Worm (Caenorhabditis elegans) whole organism, mixed stage, embryonic: ENCODE results near the gene srd-8.

Source experiments
- M03D4.4 ChIP-seq: sonication (generic microtip); optimal IDR thresholded peaks from 2 replicates; lab custom pipeline; 2017; ENCODE audit warnings: mild to moderate bottlenecking, missing genetic modification characterization, missing compliant biosample characterization
- bed-3 ChIP-seq: fragments of 200-800 bp; sonication (Bioruptor generic); optimal IDR thresholded peaks from 3 replicates; lab custom pipeline; 2018; ENCODE audit warnings: mild to moderate bottlenecking, missing genetic modification characterization, moderate library complexity, missing compliant biosample characterization
- blmp-1 ChIP-seq: fragments of 150-350 bp; optimal IDR thresholded peaks from 2 replicates; lab custom pipeline; 2014; ENCODE audit warnings: missing biosample characterization, missing genetic modification characterization
- ceh-39 ChIP-seq: fragments of 150-350 bp; optimal IDR thresholded peaks from 2 replicates; lab custom pipeline; 2014; ENCODE audit warnings: missing biosample characterization, missing genetic modification characterization
- ceh-43 ChIP-seq: fragments of 200-800 bp; sonication (Bioruptor generic); optimal IDR thresholded peaks from 2 replicates; lab custom pipeline; 2018; ENCODE audit warnings: mild to moderate bottlenecking, missing genetic modification characterization, moderate library complexity, missing compliant biosample characterization
- ceh-83 ChIP-seq: fragments of 200-800 bp; sonication (Bioruptor generic); optimal IDR thresholded peaks from 2 replicates; lab custom pipeline; 2018; ENCODE audit warnings: mild to moderate bottlenecking, missing genetic modification characterization, missing compliant biosample characterization
- ces-1 ChIP-seq: fragments of 150-350 bp; optimal IDR thresholded peaks from 2 replicates; lab custom pipeline; 2014; ENCODE audit warnings: missing biosample characterization, missing genetic modification reagents, missing genetic modification characterization
- cnd-1 ChIP-seq: fragments of 200-800 bp; sonication (Bioruptor generic); optimal IDR thresholded peaks from 2 replicates; lab custom pipeline; 2018; ENCODE audit warnings: mild to moderate bottlenecking, missing genetic modification characterization, missing compliant biosample characterization
- drap-1 ChIP-seq: fragments of 200-800 bp; sonication (Bioruptor generic); optimal IDR thresholded peaks from 3 replicates; lab custom pipeline; 2018; ENCODE audit warnings: mild to moderate bottlenecking, missing genetic modification characterization, missing compliant biosample characterization
- elt-1 ChIP-seq: sonication (generic microtip); optimal IDR thresholded peaks from 2 replicates; lab custom pipeline; 2017; ENCODE audit warnings: missing genetic modification characterization, mild to moderate bottlenecking, missing compliant biosample characterization, antibody characterized with exemption, moderate library complexity, borderline replicate concordance; ENCODE audit not compliant: insufficient read depth
- elt-3 ChIP-seq: fragments of 150-350 bp; optimal IDR thresholded peaks from 2 replicates; lab custom pipeline; 2014; ENCODE audit warnings: missing biosample characterization, missing genetic modification characterization
- flh-1 ChIP-seq: fragments of 200-800 bp; sonication (Bioruptor generic); optimal IDR thresholded peaks from 2 replicates; lab custom pipeline; 2018; ENCODE audit warnings: mild to moderate bottlenecking, missing genetic modification characterization, moderate library complexity, missing compliant biosample characterization
- ham-2 ChIP-seq: fragments of 200-800 bp; sonication (Bioruptor generic); optimal IDR thresholded peaks from 2 replicates; lab custom pipeline; 2018; ENCODE audit warnings: mild to moderate bottlenecking, missing genetic modification characterization, missing compliant biosample characterization
- hlh-1 ChIP-seq: fragments of 150-350 bp; optimal IDR thresholded peaks from 2 replicates; lab custom pipeline; 2014; ENCODE audit warnings: missing biosample characterization, missing genetic modification reagents, missing genetic modification characterization
- lin-13 ChIP-seq: fragments of 150-350 bp; optimal IDR thresholded peaks from 2 replicates; lab custom pipeline; 2014; ENCODE audit warnings: missing biosample characterization, missing genetic modification characterization
- lin-32 ChIP-seq: fragments of 200-800 bp; sonication (Bioruptor generic); optimal IDR thresholded peaks from 2 replicates; lab custom pipeline; 2018; ENCODE audit warnings: mild to moderate bottlenecking, missing genetic modification characterization, missing compliant biosample characterization
- lsy-2 ChIP-seq: fragments of 150-350 bp; optimal IDR thresholded peaks from 2 replicates; lab custom pipeline; 2014; ENCODE audit warnings: missing biosample characterization, missing genetic modification characterization
- mab-5 ChIP-seq: fragments of 150-350 bp; optimal IDR thresholded peaks from 2 replicates; lab custom pipeline; 2014; ENCODE audit warnings: missing biosample characterization, missing genetic modification characterization
- mep-1 ChIP-seq: fragments of 150-350 bp; optimal IDR thresholded peaks from 2 replicates; lab custom pipeline; 2017; ENCODE audit warnings: missing biosample characterization, missing genetic modification reagents, missing genetic modification characterization, inconsistent platforms
- nhr-12 ChIP-seq: fragments of 150-350 bp; optimal IDR thresholded peaks from 2 replicates; lab custom pipeline; 2014; ENCODE audit warnings: missing biosample characterization, missing genetic modification characterization
- nhr-2 ChIP-seq: fragments of 150-350 bp; optimal IDR thresholded peaks from 2 replicates; lab custom pipeline; 2014; ENCODE audit warnings: missing biosample characterization, missing genetic modification characterization
- nhr-237 ChIP-seq: fragments of 150-350 bp; optimal IDR thresholded peaks from 2 replicates; lab custom pipeline; 2014; ENCODE audit warnings: missing biosample characterization, missing genetic modification characterization
- nhr-28 ChIP-seq: fragments of 150-350 bp; optimal IDR thresholded peaks from 2 replicates; lab custom pipeline; 2014; ENCODE audit warnings: missing biosample characterization, missing genetic modification characterization
- nhr-76 ChIP-seq: sonication (generic microtip); optimal IDR thresholded peaks from 2 replicates; lab custom pipeline; 2017; ENCODE audit warnings: missing biosample characterization, missing genetic modification characterization
- pha-4 ChIP-seq: fragments of 150-350 bp; optimal IDR thresholded peaks from 2 replicates; lab custom pipeline; 2018; ENCODE audit warnings: missing biosample characterization, missing genetic modification reagents, missing genetic modification characterization
- sem-2 ChIP-seq: fragments of 200-800 bp; sonication (Bioruptor generic); optimal IDR thresholded peaks from 2 replicates; lab custom pipeline; 2018; ENCODE audit warnings: mild to moderate bottlenecking, missing genetic modification characterization, missing compliant biosample characterization
- snpc-4 ChIP-seq: fragments of 150-350 bp; optimal IDR thresholded peaks from 2 replicates; lab custom pipeline; 2014; ENCODE audit warnings: missing biosample characterization, missing genetic modification characterization
- sptf-1 ChIP-seq: sonication (generic microtip); optimal IDR thresholded peaks from 2 replicates; lab custom pipeline; 2017; ENCODE audit warnings: mild to moderate bottlenecking, missing genetic modification characterization, moderate library complexity, missing compliant biosample characterization
- tbx-8 ChIP-seq: fragments of 200-800 bp; sonication (Bioruptor generic); optimal IDR thresholded peaks from 2 replicates; lab custom pipeline; 2018; ENCODE audit warnings: mild to moderate bottlenecking, missing genetic modification characterization, moderate library complexity, missing compliant biosample characterization
- unc-120 ChIP-seq: sonication (generic microtip); optimal IDR thresholded peaks from 2 replicates; lab custom pipeline; 2017; ENCODE audit warnings: missing genetic modification characterization, missing compliant biosample characterization; ENCODE audit not compliant: poor library complexity, severe bottlenecking
- unc-39 ChIP-seq: fragments of 150-350 bp; optimal IDR thresholded peaks from 2 replicates; lab custom pipeline; 2014; ENCODE audit warnings: missing biosample characterization, missing genetic modification characterization
- unc-62 ChIP-seq: fragments of 150-350 bp; optimal IDR thresholded peaks from 2 replicates; lab custom pipeline; 2014; ENCODE audit warnings: missing biosample characterization, missing genetic modification reagents, missing genetic modification characterization

Gene srd-8

DNA sequence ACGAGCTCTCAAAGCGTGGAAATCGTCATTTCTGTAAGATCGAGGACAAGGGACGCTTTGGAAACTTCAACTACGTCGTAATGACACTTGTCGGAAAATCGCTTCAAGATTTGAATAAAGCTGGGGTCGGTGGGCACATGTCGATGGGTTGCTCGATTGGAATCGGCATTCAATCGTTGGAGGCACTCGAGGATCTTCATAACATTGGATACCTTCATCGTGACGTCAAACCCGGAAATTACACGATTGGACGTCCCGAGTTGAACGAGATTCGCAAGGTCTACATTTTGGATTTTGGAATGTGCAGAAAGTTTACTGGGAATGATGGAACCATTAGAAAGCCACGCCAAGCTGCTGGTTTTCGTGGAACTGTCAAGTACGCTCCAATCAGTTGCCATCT is 12.9 kb downstream of the srd-8 start:
- no peak for TF ChIP-seq ces-1
- TF ChIP-seq ceh-83 (GFP tag; lab: Kevin White, UChicago): no peak
- TF ChIP-seq cnd-1: no peak
- TF ChIP-seq bed-3 (GFP tag; lab: Kevin White, UChicago): no peak
- TF ChIP-seq pha-4 (tag; lab: Kevin White, UChicago): no peak
- no peak for TF ChIP-seq unc-39 (tag; lab: Kevin White, UChicago)

DNA sequence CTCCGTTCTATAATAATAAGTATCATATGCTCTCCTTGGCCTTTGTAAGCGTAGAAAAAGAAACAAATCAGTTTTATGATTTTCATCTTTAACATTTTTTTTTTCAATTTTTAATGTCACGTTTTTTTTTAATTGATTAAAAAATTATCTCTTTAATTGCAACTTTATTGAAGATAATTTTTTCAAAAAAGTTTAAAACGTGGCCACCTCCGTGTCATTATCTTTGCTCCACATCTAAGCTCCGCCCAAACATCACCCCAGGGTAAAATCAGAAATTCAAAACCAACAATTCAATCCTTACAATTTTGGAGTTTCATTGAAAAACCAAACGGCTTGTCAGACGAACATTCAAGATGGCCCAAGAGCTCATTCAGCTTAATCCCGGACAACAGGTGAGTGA is 13.8 kb downstream of the srd-8 start, which contains the start of gene ttbk-8.2:
TSS of gene ttbk-8.2 (plus strand) at position 301 of the 400 bp plus-strand sequence.
- TF ChIP-seq nhr-2 (tag; lab: Kevin White, UChicago) (no peak), hlh-1 (no peak), lsy-2 (tag; lab: Kevin White, UChicago) (no peak), elt-1 (no peak), bed-3 (GFP tag; lab: Kevin White, UChicago) (no peak), lin-32 (GFP tag; lab: Kevin White, UChicago) (no peak), tbx-8 (GFP tag; lab: Kevin White, UChicago) (no peak), sem-2 (no peak), flh-1 (GFP tag; lab: Kevin White, UChicago) (no peak), ceh-39 (no peak), unc-120 (tag; lab: Kevin White, UChicago) (no peak), blmp-1 (no peak), lin-13 (tag; lab: Kevin White, UChicago) (no peak), nhr-12 (tag; lab: Kevin White, UChicago) (no peak), ces-1 (no peak), ceh-43 (GFP tag; lab: Kevin White, UChicago) (no peak), elt-3 (tag; lab: Kevin White, UChicago) (no peak), pha-4 (tag; lab: Kevin White, UChicago) (no peak)

DNA sequence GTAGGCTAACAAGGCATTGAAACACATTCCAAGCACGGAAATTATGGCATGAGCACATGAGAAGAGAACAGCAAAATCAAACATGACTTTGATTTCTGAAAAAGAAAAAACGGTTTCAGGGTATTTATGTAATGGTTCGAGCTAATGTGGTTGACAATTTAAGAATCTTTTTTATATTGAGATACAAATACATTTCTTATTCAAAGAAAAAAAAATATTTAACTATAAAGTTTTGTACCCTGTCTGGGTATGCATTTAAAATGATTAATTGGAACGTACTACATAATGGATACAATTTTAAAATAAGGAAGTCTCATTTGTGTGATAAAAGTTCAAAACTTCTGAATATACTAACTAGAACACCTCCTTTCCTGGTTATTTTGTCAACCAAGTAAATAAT is 15.3 kb downstream of the srd-8 start, which contains the start of gene srd-12:
TSS of gene srd-12 (minus strand) at position 101 of the 400 bp plus-strand sequence.
- TF ChIP-seq lsy-2 (tag; lab: Kevin White, UChicago) (no peak), ceh-83 (GFP tag; lab: Kevin White, UChicago) (no peak), M03D4.4 (tag; lab: Kevin White, UChicago) (no peak), lin-32 (GFP tag; lab: Kevin White, UChicago) (no peak), sptf-1 (tag; lab: Kevin White, UChicago) (no peak), unc-39 (tag; lab: Kevin White, UChicago) (no peak), drap-1 (GFP tag; lab: Kevin White, UChicago) (no peak), nhr-2 (tag; lab: Kevin White, UChicago) (no peak), mep-1 (no peak), nhr-28 (tag; lab: Kevin White, UChicago) (no peak), unc-120 (tag; lab: Kevin White, UChicago) (no peak), elt-1 (no peak)
- TF ChIP-seq, all 35 proteins: peak for 0

DNA sequence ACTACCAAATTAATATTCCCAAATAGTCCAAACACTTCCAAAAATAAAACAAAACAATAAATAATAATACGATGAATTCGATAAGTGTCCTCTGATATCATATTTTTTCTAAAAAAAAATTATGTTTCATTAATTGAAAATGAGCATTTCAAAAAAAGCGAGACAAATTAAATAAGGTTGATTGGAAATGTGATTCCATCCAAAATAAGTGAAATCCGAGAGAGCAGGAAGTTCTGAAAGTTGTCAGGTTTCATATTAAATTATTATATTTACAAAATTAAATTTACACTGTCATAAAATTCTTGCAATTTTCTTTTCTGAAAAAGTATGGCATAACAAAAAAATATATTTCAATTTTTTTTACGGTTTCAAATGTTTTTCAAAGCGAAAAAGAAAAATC is 18.4 kb downstream of the srd-8 start, which contains the start of gene srsx-14:
TSS of gene srsx-14 (minus strand) at position 101 of the 400 bp plus-strand sequence.
- TF ChIP-seq nhr-237 (no peak), bed-3 (GFP tag; lab: Kevin White, UChicago) (no peak), nhr-76 (tag; lab: Kevin White, UChicago) (no peak), ceh-83 (GFP tag; lab: Kevin White, UChicago) (no peak), nhr-2 (tag; lab: Kevin White, UChicago) (no peak), snpc-4 (no peak), nhr-28 (tag; lab: Kevin White, UChicago) (no peak), lin-13 (tag; lab: Kevin White, UChicago) (no peak), mab-5 (no peak), unc-62 (GFP tag; lab: Kevin White, UChicago) (no peak), pha-4 (tag; lab: Kevin White, UChicago) (no peak), nhr-12 (tag; lab: Kevin White, UChicago) (no peak), unc-39 (tag; lab: Kevin White, UChicago) (no peak), tbx-8 (GFP tag; lab: Kevin White, UChicago) (no peak), cnd-1 (no peak), sem-2 (no peak)

DNA sequence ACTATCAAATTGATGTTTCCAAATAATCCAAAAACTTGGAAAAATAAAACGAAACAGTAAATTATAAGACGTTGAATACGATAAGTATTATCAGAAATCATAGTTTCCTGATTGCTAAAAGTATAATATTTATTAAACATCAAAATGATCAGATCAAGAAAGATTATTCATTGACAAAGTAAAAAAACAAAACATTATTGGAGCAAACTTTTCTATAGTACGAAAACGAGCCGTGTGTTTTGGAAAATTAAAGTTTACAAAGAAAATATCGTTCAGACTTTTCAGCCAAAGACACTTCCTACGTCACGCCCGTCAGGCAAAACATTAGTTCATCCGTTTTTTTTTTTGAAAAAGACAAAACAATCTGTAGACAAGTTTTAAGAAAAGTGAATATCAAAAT is 21.7 kb downstream of the srd-8 start, which contains the start of gene srsx-15:
TSS of gene srsx-15 (minus strand) at position 101 of the 400 bp plus-strand sequence.
- TF ChIP-seq nhr-2 (tag; lab: Kevin White, UChicago) (no peak), ces-1 (no peak), ceh-43 (GFP tag; lab: Kevin White, UChicago) (no peak), lin-13 (tag; lab: Kevin White, UChicago) (no peak), lin-32 (GFP tag; lab: Kevin White, UChicago) (no peak), pha-4 (tag; lab: Kevin White, UChicago) (no peak), ceh-83 (GFP tag; lab: Kevin White, UChicago) (no peak), elt-1 (no peak), lsy-2 (tag; lab: Kevin White, UChicago) (no peak), hlh-1 (no peak), unc-62 (GFP tag; lab: Kevin White, UChicago) (no peak), nhr-28 (tag; lab: Kevin White, UChicago) (no peak), ham-2 (GFP tag; lab: Kevin White, UChicago) (no peak), M03D4.4 (tag; lab: Kevin White, UChicago) (no peak), elt-3 (tag; lab: Kevin White, UChicago) (no peak), mep-1 (no peak), ceh-39 (no peak), cnd-1 (no peak), blmp-1 (no peak)
